Fruit fly (Drosophila melanogaster) whole organism, embryonic: ENCODE data around the gene ssp.

Source experiments
- Adf1 ChIP-seq: fragments of 200-800 bp; sonication (Bioruptor generic); IDR thresholded peaks from 2 replicates; pipeline ENCODE4 v1.3.6; 2022; ENCODE audit warnings: missing biosample characterization, missing genetic modification characterization
- Asciz ChIP-seq: fragments of 200-800 bp; sonication (Bioruptor generic); optimal IDR thresholded peaks from 2 replicates; lab custom pipeline; 2017; ENCODE audit warnings: missing biosample characterization, mild to moderate bottlenecking, missing genetic modification characterization, missing genetic modification reagents
- Bdp1 ChIP-seq: fragments of 200-800 bp; sonication (Bioruptor generic); optimal IDR thresholded peaks from 3 replicates; lab custom pipeline; 2016; ENCODE audit warnings: missing biosample characterization, missing genetic modification characterization
- CG1024 ChIP-seq: fragments of 200-800 bp; sonication (Bioruptor generic); IDR thresholded peaks from 2 replicates; pipeline ENCODE4 v1.3.6; 2022; ENCODE audit warnings: missing biosample characterization, missing genetic modification characterization
- CG10431 ChIP-seq: fragments of 200-800 bp; sonication (Bioruptor generic); optimal IDR thresholded peaks from 3 replicates; lab custom pipeline; 2018; ENCODE audit warnings: missing biosample characterization, mild to moderate bottlenecking, missing genetic modification characterization
- CG10543 ChIP-seq: fragments of 200-800 bp; sonication (Bioruptor generic); optimal IDR thresholded peaks from 3 replicates; lab custom pipeline; 2017; ENCODE audit warnings: missing biosample characterization, mild to moderate bottlenecking, missing genetic modification characterization, moderate library complexity
- CG10654 ChIP-seq: fragments of 200-800 bp; sonication (Bioruptor generic); optimal IDR thresholded peaks from 2 replicates; lab custom pipeline; 2016; ENCODE audit warnings: missing biosample characterization, missing genetic modification characterization
- CG11085 ChIP-seq: fragments of 200-800 bp; sonication (Bioruptor generic); IDR thresholded peaks from 2 replicates; pipeline ENCODE4 v1.3.6; 2022; ENCODE audit warnings: missing biosample characterization, missing genetic modification characterization
- CG11723 ChIP-seq: fragments of 200-800 bp; sonication (Bioruptor generic); optimal IDR thresholded peaks from 2 replicates; lab custom pipeline; 2017; ENCODE audit warnings: missing biosample characterization, mild to moderate bottlenecking, missing genetic modification characterization
- CG12391 ChIP-seq: fragments of 200-800 bp; sonication (Bioruptor generic); optimal IDR thresholded peaks from 3 replicates; lab custom pipeline; 2018; ENCODE audit warnings: missing biosample characterization, mild to moderate bottlenecking, missing genetic modification characterization, moderate library complexity
- CG12744 ChIP-seq: fragments of 200-800 bp; sonication (Bioruptor generic); optimal IDR thresholded peaks from 2 replicates; lab custom pipeline; 2016; ENCODE audit warnings: missing biosample characterization, missing genetic modification characterization
- CG14014 ChIP-seq: fragments of 200-800 bp; sonication (Bioruptor generic); IDR thresholded peaks from 2 replicates; pipeline ENCODE4 v1.3.6; 2022; ENCODE audit warnings: missing biosample characterization, missing genetic modification characterization
- CG15269 ChIP-seq: fragments of 200-800 bp; sonication (Bioruptor generic); optimal IDR thresholded peaks from 2 replicates; lab custom pipeline; 2018; ENCODE audit warnings: missing biosample characterization, mild to moderate bottlenecking, missing genetic modification characterization, moderate library complexity
- CG16779 ChIP-seq: fragments of 200-800 bp; sonication (Bioruptor generic); IDR thresholded peaks from 2 replicates; pipeline ENCODE4 v1.3.6; 2022; ENCODE audit warnings: missing biosample characterization, missing genetic modification characterization
- CG16815 ChIP-seq: fragments of 200-800 bp; sonication (Bioruptor generic); optimal IDR thresholded peaks from 3 replicates; lab custom pipeline; 2017; ENCODE audit warnings: missing biosample characterization, mild to moderate bottlenecking, missing genetic modification characterization
- CG17802 ChIP-seq: fragments of 200-800 bp; sonication (Bioruptor generic); optimal IDR thresholded peaks from 2 replicates; lab custom pipeline; 2018; ENCODE audit warnings: missing biosample characterization, mild to moderate bottlenecking, missing genetic modification characterization, moderate library complexity
- CG1832 ChIP-seq: fragments of 200-800 bp; sonication (Bioruptor generic); optimal IDR thresholded peaks from 2 replicates; lab custom pipeline; 2017; ENCODE audit warnings: missing biosample characterization, mild to moderate bottlenecking, missing genetic modification characterization, inconsistent platforms
- CG18476 ChIP-seq: fragments of 200-800 bp; sonication (Bioruptor generic); optimal IDR thresholded peaks from 2 replicates; lab custom pipeline; 2016; ENCODE audit warnings: missing biosample characterization, mild to moderate bottlenecking, missing genetic modification characterization
- CG31365 ChIP-seq: fragments of 200-800 bp; sonication (Bioruptor generic); optimal IDR thresholded peaks from 2 replicates; lab custom pipeline; 2018; ENCODE audit warnings: missing biosample characterization, mild to moderate bottlenecking, missing genetic modification characterization
- CG34224 ChIP-seq: fragments of 200-800 bp; sonication (Bioruptor generic); IDR thresholded peaks from 3 replicates; pipeline ENCODE4 v1.3.6; 2022; ENCODE audit warnings: missing biosample characterization, missing genetic modification characterization; ENCODE audit not compliant: partially characterized antibody
- CG42726 ChIP-seq: fragments of 200-800 bp; sonication (Bioruptor generic); IDR thresholded peaks from 2 replicates; pipeline ENCODE4 v1.3.6; 2022; ENCODE audit warnings: missing biosample characterization, missing genetic modification characterization; ENCODE audit not compliant: partially characterized antibody
- CG8089 ChIP-seq: fragments of 200-800 bp; sonication (Bioruptor generic); optimal IDR thresholded peaks from 3 replicates; lab custom pipeline; 2016; ENCODE audit warnings: missing biosample characterization, missing genetic modification characterization
- Camta ChIP-seq: fragments of 200-800 bp; sonication (Bioruptor generic); optimal IDR thresholded peaks from 2 replicates; lab custom pipeline; 2016; ENCODE audit warnings: missing biosample characterization, missing genetic modification characterization
- Deaf1 ChIP-seq: fragments of 200-800 bp; optimal IDR thresholded peaks from 3 replicates; lab custom pipeline; 2019; ENCODE audit warnings: missing biosample characterization, mild to moderate bottlenecking, missing genetic modification characterization, moderate library complexity
- Dp ChIP-seq: fragments of 200-800 bp; sonication (Bioruptor generic); optimal IDR thresholded peaks from 2 replicates; lab custom pipeline; 2018; ENCODE audit warnings: missing biosample characterization, mild to moderate bottlenecking, missing genetic modification characterization, moderate library complexity
- MESR4 ChIP-seq: fragments of 200-800 bp; sonication (Bioruptor generic); optimal IDR thresholded peaks from 2 replicates; lab custom pipeline; 2018; ENCODE audit warnings: missing biosample characterization, mild to moderate bottlenecking, missing genetic modification characterization, moderate library complexity
- Optix ChIP-seq: fragments of 200-800 bp; sonication (Bioruptor generic); IDR thresholded peaks from 3 replicates; pipeline ENCODE4 v1.3.6; 2022; ENCODE audit warnings: missing biosample characterization, missing genetic modification characterization
- ase ChIP-seq: fragments of 200-800 bp; sonication (Bioruptor generic); IDR thresholded peaks from 3 replicates; pipeline ENCODE4 v1.3.6; 2022; ENCODE audit warnings: missing biosample characterization, missing genetic modification characterization
- cas ChIP-seq: fragments of 200-800 bp; sonication (Bioruptor generic); IDR thresholded peaks from 2 replicates; pipeline ENCODE4 v1.3.6; 2022; ENCODE audit warnings: missing biosample characterization, missing genetic modification characterization
- chm ChIP-seq: fragments of 200-800 bp; sonication (Bioruptor generic); IDR thresholded peaks from 2 replicates; pipeline ENCODE4 v1.3.6; 2022; ENCODE audit warnings: missing biosample characterization, missing genetic modification characterization
- dmrt99B ChIP-seq: fragments of 200-800 bp; sonication (Bioruptor generic); optimal IDR thresholded peaks from 2 replicates; lab custom pipeline; 2018; ENCODE audit warnings: missing biosample characterization, mild to moderate bottlenecking, missing genetic modification characterization, moderate library complexity
- dysf ChIP-seq: fragments of 200-800 bp; sonication (Bioruptor generic); IDR thresholded peaks from 3 replicates; pipeline ENCODE4 v1.3.6; 2022; ENCODE audit warnings: missing biosample characterization, missing genetic modification characterization
- emc ChIP-seq: fragments of 200-800 bp; sonication (Bioruptor generic); optimal IDR thresholded peaks from 2 replicates; lab custom pipeline; 2016; ENCODE audit warnings: missing biosample characterization, missing genetic modification characterization
- en ChIP-seq: fragments of 200-800 bp; sonication (Bioruptor generic); optimal IDR thresholded peaks from 2 replicates; lab custom pipeline; 2016; ENCODE audit warnings: missing biosample characterization, missing genetic modification characterization
- exex ChIP-seq: fragments of 200-800 bp; sonication (Bioruptor generic); optimal IDR thresholded peaks from 4 replicates; lab custom pipeline; 2018; ENCODE audit warnings: missing biosample characterization, mild to moderate bottlenecking, missing genetic modification characterization, moderate library complexity
- ftz-f1 ChIP-seq: fragments of 200-800 bp; sonication (Bioruptor generic); optimal IDR thresholded peaks from 2 replicates; lab custom pipeline; 2016; ENCODE audit warnings: missing biosample characterization, missing genetic modification characterization
- lilli ChIP-seq: fragments of 200-800 bp; sonication (Bioruptor generic); optimal IDR thresholded peaks from 3 replicates; lab custom pipeline; 2016; ENCODE audit warnings: missing biosample characterization, missing genetic modification characterization
- nerfin-1 ChIP-seq: fragments of 200-800 bp; sonication (Bioruptor generic); optimal IDR thresholded peaks from 3 replicates; lab custom pipeline; 2019; ENCODE audit warnings: missing biosample characterization, mild to moderate bottlenecking, missing genetic modification characterization, moderate library complexity
- pros ChIP-seq: fragments of 200-800 bp; sonication (Bioruptor generic); optimal IDR thresholded peaks from 3 replicates; lab custom pipeline; 2019; ENCODE audit warnings: missing biosample characterization, mild to moderate bottlenecking, missing genetic modification characterization, moderate library complexity
- pum ChIP-seq: fragments of 200-800 bp; sonication (Bioruptor generic); optimal IDR thresholded peaks from 2 replicates; lab custom pipeline; 2016; ENCODE audit warnings: missing biosample characterization, missing genetic modification characterization
- ro ChIP-seq: fragments of 200-800 bp; sonication (Bioruptor generic); IDR thresholded peaks from 2 replicates; pipeline ENCODE4 v1.3.6; 2022; ENCODE audit warnings: missing biosample characterization, missing genetic modification characterization
- sima ChIP-seq: fragments of 200-800 bp; sonication (Bioruptor generic); optimal IDR thresholded peaks from 2 replicates; lab custom pipeline; 2016; ENCODE audit warnings: missing biosample characterization, missing genetic modification characterization
- tna ChIP-seq: fragments of 200-800 bp; sonication (Bioruptor generic); IDR thresholded peaks from 2 replicates; pipeline ENCODE4 v1.3.6; 2022; ENCODE audit warnings: missing biosample characterization, missing genetic modification characterization; ENCODE audit not compliant: partially characterized antibody
- trh ChIP-seq: fragments of 200-800 bp; sonication (Bioruptor generic); optimal IDR thresholded peaks from 2 replicates; lab custom pipeline; 2016; ENCODE audit warnings: missing biosample characterization, missing genetic modification characterization
- ttk ChIP-seq: fragments of 200-800 bp; sonication (Bioruptor generic); IDR thresholded peaks from 2 replicates; pipeline ENCODE4 v2.1.2; 2022; ENCODE audit warnings: missing biosample characterization, missing genetic modification characterization
- zfh1 ChIP-seq: fragments of 200-800 bp; sonication (Bioruptor generic); IDR thresholded peaks from 3 replicates; pipeline ENCODE4 v1.3.6; 2022; ENCODE audit warnings: missing biosample characterization, missing genetic modification characterization

ssp gene

DNA sequence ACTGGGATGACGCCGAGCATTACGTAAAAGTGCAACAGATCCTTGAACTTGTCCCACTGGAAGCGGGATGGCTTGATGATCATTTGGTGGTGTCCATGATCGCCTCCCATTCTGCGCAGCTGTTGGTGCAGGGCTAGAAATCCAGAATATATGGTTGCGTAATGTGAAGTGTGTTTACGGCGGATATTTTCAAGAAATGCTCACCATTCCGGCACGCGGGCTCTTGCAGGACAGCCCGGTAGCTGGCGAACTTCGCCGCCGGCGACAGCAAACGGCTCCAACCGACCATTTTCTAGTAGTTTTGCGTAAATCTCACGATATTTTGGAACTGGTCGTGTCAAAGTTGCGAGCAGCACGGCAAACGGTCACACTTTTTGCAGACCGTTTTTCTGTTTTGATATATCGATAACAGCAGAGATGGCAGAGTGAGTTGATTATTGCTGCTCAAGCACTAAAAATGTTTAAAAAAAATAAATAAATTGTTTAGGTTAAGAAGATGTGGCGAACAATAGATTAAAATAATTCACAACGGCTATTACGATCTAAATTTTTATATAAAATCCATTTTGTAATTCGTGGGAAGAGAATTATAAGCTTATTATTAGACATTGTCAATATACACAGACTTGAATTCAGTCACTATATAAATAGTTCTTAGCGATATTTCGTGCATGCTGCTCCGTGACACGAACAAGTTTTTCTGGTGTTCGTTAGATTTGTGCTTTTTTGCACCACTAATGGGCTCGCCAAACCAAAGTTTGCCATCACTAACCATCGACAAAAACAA, 20.2 kb downstream of the ssp start, which contains the start of the genes ND-SGDH and RhoGAP68F (continued):
- TF ChIP-seq dmrt99B (tag; lab: Kevin White, UChicago) (peak; percentile 67), CG8089 (GFP tag; lab: Kevin White, UChicago) (peak; percentile 45), dysf (GFP tag; lab: Robert Waterston, UW) (peak; percentile 80), CG1832 (no peak), CG31365 (tag; lab: Kevin White, UChicago) (no peak), ftz-f1 (no peak), emc (peak; percentile 22), CG14014 (GFP tag; lab: Robert Waterston, UW) (peak; percentile 61; the same call in 1 of the 2 replicates), chm (GFP tag; lab: Robert Waterston, UW) (no peak), CG42726 (peak; percentile 81), CG17802 (peak; percentile 17), zfh1 (peak; percentile 60; the same call in 2 of the 3 replicates), CG16815 (GFP tag; lab: Kevin White, UChicago) (peak; percentile 73), cas (GFP tag; lab: Robert Waterston, UW) (0 out of 2 replicates have a peak, but pooled peaks have one; percentile 44), pros (GFP tag; lab: Kevin White, UChicago) (no peak), CG34224 (GFP tag; lab: Robert Waterston, UW) (peak; percentile 93), ase (0 out of 3 replicates have a peak, but pooled peaks have one; percentile 37), CG15269 (tag; lab: Kevin White, UChicago) (peak; percentile 74), CG16779 (no peak), CG12391 (peak; percentile 85), lilli (GFP tag; lab: Kevin White, UChicago) (peak; percentile 87), Camta (peak; percentile 65), CG1024 (GFP tag; lab: Robert Waterston, UW) (no peak), CG12744 (peak; percentile 20), CG18476 (GFP tag; lab: Kevin White, UChicago) (peak; percentile 67), ro (no peak), MESR4 (GFP tag; lab: Kevin White, UChicago) (peak; percentile 78), Adf1 (GFP tag; lab: Robert Waterston, UW) (peak; percentile 41), CG11723 (peak; percentile 71), CG10431 (GFP tag; lab: Kevin White, UChicago) (peak; percentile 36), Deaf1 (tag; lab: Kevin White, UChicago) (peak; percentile 52), CG10543 (GFP tag; lab: Kevin White, UChicago) (peak; percentile 87), Dp (GFP tag; lab: Kevin White, UChicago) (peak; percentile 8), Bdp1 (GFP tag; lab: Kevin White, UChicago) (peak; percentile 7), trh (GFP tag; lab: Kevin White, UChicago) (peak; percentile 44), exex (tag; lab: Kevin White, UChicago) (no peak), nerfin-1 (tag; lab: Kevin White, UChicago) (peak; percentile 62), pum (GFP tag; lab: Kevin White, UChicago) (peak; percentile 68), tna (GFP tag; lab: Robert Waterston, UW) (peak; percentile 77), en (GFP tag; lab: Kevin White, UChicago) (peak; percentile 3), sima (GFP tag; lab: Kevin White, UChicago) (no peak), CG11085 (GFP tag; lab: Robert Waterston, UW) (no peak), CG10654 (GFP tag; lab: Kevin White, UChicago) (peak; percentile 68), Asciz (GFP tag; lab: Kevin White, UChicago) (no peak), Optix (GFP tag; lab: Robert Waterston, UW) (no peak), ttk (peak; percentile 49; the same call in 1 of the 2 replicates)
